Worm (Caenorhabditis elegans) whole organism, L4 larva: Measurements from ENCODE around the gene ncx-7.

ENCODE experiments used
- cey-2 ChIP-seq: sonication (generic microtip); optimal IDR thresholded peaks from 3 replicates; lab custom pipeline; 2017; ENCODE audit warnings: missing genetic modification characterization, mild to moderate bottlenecking, missing compliant biosample characterization, antibody characterized with exemption, borderline replicate concordance; ENCODE audit not compliant: insufficient read depth
- nhr-11 ChIP-seq: fragments of 150-350 bp; optimal IDR thresholded peaks from 2 replicates; lab custom pipeline; 2014; ENCODE audit warnings: missing biosample characterization, missing genetic modification characterization
- nhr-237 ChIP-seq: sonication (generic microtip); optimal IDR thresholded peaks from 2 replicates; lab custom pipeline; 2017; ENCODE audit warnings: missing biosample characterization, missing genetic modification characterization
- pha-4 ChIP-seq, 2 experiments: fragments of 150-350 bp in 1 of 2; fragments of 200-800 bp in 1 of 2; sonication (Bioruptor generic) in 1 of 2; IDR thresholded peaks in 1 of 2; optimal IDR thresholded peaks in 1 of 2; 2 replicates each; pipeline versions ENCODE4 v1.3.6 to Lab custom; 2014 to 2022; ENCODE audit warnings: missing genetic modification characterization in 2 of 2, missing genetic modification reagents in 2 of 2, missing biosample characterization in 1 of 2, missing compliant biosample characterization in 1 of 2
- tag-97 ChIP-seq: fragments of 200-800 bp; sonication (Bioruptor generic); IDR thresholded peaks from 2 replicates; pipeline ENCODE4 v1.3.6; 2022; ENCODE audit warnings: missing genetic modification characterization, missing compliant biosample characterization
- zfp-2 ChIP-seq: sonication (generic microtip); optimal IDR thresholded peaks from 2 replicates; lab custom pipeline; 2016; ENCODE audit warnings: mild to moderate bottlenecking, missing genetic modification characterization, missing compliant biosample characterization

DNA sequence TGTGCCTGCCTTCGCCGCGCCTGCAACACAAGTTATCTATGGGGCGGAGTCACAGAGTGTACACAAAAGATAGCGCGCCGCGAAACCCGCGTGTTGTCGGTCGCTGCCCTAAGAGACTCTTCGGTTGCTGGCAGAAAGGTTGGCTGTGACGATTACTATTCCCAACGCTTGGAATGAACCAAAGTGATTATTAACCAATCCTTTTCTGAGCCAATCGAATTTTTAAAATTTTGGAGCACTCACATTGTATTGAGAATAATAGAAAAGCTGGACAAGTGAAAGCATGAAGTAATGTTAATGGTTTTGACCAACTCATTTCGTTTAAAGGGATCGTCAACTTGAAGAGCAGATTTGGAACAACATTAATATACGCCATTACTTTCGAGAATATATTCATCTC, 2.8 kb downstream of the ncx-7 start:
- no peak for TF ChIP-seq zfp-2 (tag; lab: Kevin White, UChicago)
- no peak for TF ChIP-seq cey-2 (tag; lab: Kevin White, UChicago)
- TF ChIP-seq nhr-11 (tag; lab: Kevin White, UChicago): peak; percentile 15
- no peak for TF ChIP-seq nhr-237 (tag; lab: Kevin White, UChicago)
- no peak for TF ChIP-seq tag-97 (GFP tag; lab: Robert Waterston, UW)
- peak; percentile 48; the same call in 1 of the 2 replicates for TF ChIP-seq pha-4 (GFP tag; IDR thresholded peaks at IDR 0.05; lab: Robert Waterston, UW)
- TF ChIP-seq pha-4 (tag; optimal IDR thresholded peaks at IDR 0.05; lab: Kevin White, UChicago): no peak
